Fruit fly (Drosophila melanogaster): Measurements from ENCODE around the gene Hcf.

Hcf gene

DNA sequence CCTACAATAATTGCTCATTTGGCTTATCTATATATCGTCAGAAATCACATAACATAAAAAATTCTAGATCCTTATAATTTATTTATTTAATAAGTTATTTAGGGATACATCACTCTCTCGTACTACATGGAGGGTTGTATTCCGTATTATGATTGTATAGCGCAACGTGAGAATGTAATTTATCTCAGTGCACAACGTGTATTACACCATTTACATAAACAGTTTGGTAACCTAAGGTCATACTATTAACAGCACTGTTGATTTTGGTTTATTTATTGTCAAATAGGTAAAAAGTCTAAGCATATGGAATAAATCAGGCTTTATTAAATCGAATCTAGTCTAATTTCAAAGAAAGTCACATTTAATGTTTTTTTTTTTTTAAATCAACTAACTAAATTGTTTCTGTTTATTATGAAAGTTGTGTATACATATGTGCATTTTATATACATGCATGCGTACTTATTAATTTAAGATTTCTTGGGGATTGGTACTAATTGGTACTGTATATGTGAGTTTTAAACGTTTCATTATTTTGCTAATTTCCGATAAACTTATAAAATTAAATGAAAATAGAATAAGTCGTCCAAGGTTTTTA lies 45.0 kb upstream of the Hcf start, which contains the start of gene Rnf11:
Rnf11 (plus strand) TSS at position 252 of the 595 bp plus-strand sequence.
- TF ChIP-seq CG31441 (GFP tag; IDR thresholded peaks at IDR 0.05) (no peak), B-H2 (GFP tag; optimal IDR thresholded peaks at IDR 0.05) (peak; percentile 8), nerfin-1 (tag; optimal IDR thresholded peaks at IDR 0.05) (no peak), CG12659 (GFP tag; optimal IDR thresholded peaks at IDR 0.05) (peak; percentile 34), chif (GFP tag; optimal IDR thresholded peaks at IDR 0.05) (no peak), CG9932 (GFP tag; IDR thresholded peaks at IDR 0.05) (no peak), Pdp1 (GFP tag; optimal IDR thresholded peaks at IDR 0.05) (peak in 1 of 2 experiments; percentile 83), CG8290 (GFP tag; optimal IDR thresholded peaks at IDR 0.05) (peak; percentile 45), CG8290 (tag; optimal IDR thresholded peaks at IDR 0.05) (peak in 1 of 2 experiments; percentile 66), MESR4 (GFP tag; optimal IDR thresholded peaks at IDR 0.05) (peak; percentile 20), Scr (GFP tag; IDR thresholded peaks at IDR 0.05; ENCODE audit: partially characterized antibody) (no peak), CG33557 (GFP tag; optimal IDR thresholded peaks at IDR 0.05) (peak; percentile 2), pum (GFP tag; optimal IDR thresholded peaks at IDR 0.05) (no peak), Ets65A (GFP tag) (peak; percentile 25), CG32772 (GFP tag; IDR thresholded peaks at IDR 0.05) (no peak), MBD-R2 (GFP tag; IDR thresholded peaks at IDR 0.05) (peak; percentile 26; the same call in 1 of the 2 replicates), CG3163 (GFP tag; optimal IDR thresholded peaks at IDR 0.05) (no peak), CG8089 (GFP tag; optimal IDR thresholded peaks at IDR 0.05) (peak; percentile 40), Sry-δ (GFP tag; optimal IDR thresholded peaks at IDR 0.05) (peak; percentile 54), caup (GFP tag; optimal IDR thresholded peaks at IDR 0.05; ENCODE audit: severe bottlenecking) (no peak), mirr (GFP tag; optimal IDR thresholded peaks at IDR 0.05) (no peak), Bdp1 (GFP tag; optimal IDR thresholded peaks at IDR 0.05) (no peak), sens (GFP tag) (peak; percentile 79), CG31365 (tag; optimal IDR thresholded peaks at IDR 0.05) (no peak), grau (tag; optimal IDR thresholded peaks at IDR 0.05) (peak; percentile 14), phol (tag; optimal IDR thresholded peaks at IDR 0.05) (peak; percentile 48), dmrt11E (tag; optimal IDR thresholded peaks at IDR 0.05) (peak; percentile 4), CG31224 (GFP tag; IDR thresholded peaks at IDR 0.05) (no peak), ash1 (GFP tag; optimal IDR thresholded peaks at IDR 0.05) (no peak), Med (GFP tag) (peak; percentile 17), Camta (GFP tag; optimal IDR thresholded peaks at IDR 0.05) (no peak), CG2712 (tag; optimal IDR thresholded peaks at IDR 0.05) (peak; percentile 3), CkIIα-i1 (GFP tag; IDR thresholded peaks at IDR 0.05) (no peak), row (GFP tag; IDR thresholded peaks at IDR 0.05) (peak; percentile 85), Hr78 (GFP tag; optimal IDR thresholded peaks at IDR 0.05) (peak in 1 of 2 experiments; percentile 34), ssp (GFP tag; IDR thresholded peaks at IDR 0.05) (peak; percentile 100), ro (GFP tag; IDR thresholded peaks at IDR 0.05) (no peak), lola (GFP tag; optimal IDR thresholded peaks at IDR 0.05) (peak in 1 of 3 experiments; percentile 65), CG11093 (GFP tag; IDR thresholded peaks at IDR 0.05) (no peak), Dfd (GFP tag; optimal IDR thresholded peaks at IDR 0.05) (peak in 1 of 2 experiments; percentile 81), Lhr (GFP tag; optimal IDR thresholded peaks at IDR 0.05) (peak; percentile 38), CG6791 (GFP tag; IDR thresholded peaks at IDR 0.05; ENCODE audit: partially characterized antibody) (no peak), twi (tag; optimal IDR thresholded peaks at IDR 0.05) (peak; percentile 1), ap (GFP tag; IDR thresholded peaks at IDR 0.05) (no peak), gem (tag; optimal IDR thresholded peaks at IDR 0.05) (peak; percentile 8), gt (GFP tag; IDR thresholded peaks at IDR 0.05) (no peak), pan (optimal IDR thresholded peaks at IDR 0.05) (no peak), pan (GFP tag; optimal IDR thresholded peaks at IDR 0.05 in 1 of 2, IDR thresholded peaks at IDR 0.05 in 1 of 2) (peak in 1 of 2 experiments; percentile 9), CG6854 (GFP tag; optimal IDR thresholded peaks at IDR 0.05) (no peak), CG11723 (GFP tag; optimal IDR thresholded peaks at IDR 0.05) (peak; percentile 81)
